Fruit fly (Drosophila melanogaster): Measurements from ENCODE around the gene CG12689.

CG12689 gene

dm6 chrX:7607991-7608605 is 22.2 kb upstream of the CG12689 start, which contains the start of gene ct (continued):
- no peak for TF ChIP-seq pho (GFP tag; optimal IDR thresholded peaks at IDR 0.05)
- no peak for TF ChIP-seq CG8765 (GFP tag; IDR thresholded peaks at IDR 0.05)
- TF ChIP-seq Kr (GFP tag; optimal IDR thresholded peaks at IDR 0.05): no peak
- TF ChIP-seq vvl (GFP tag; IDR thresholded peaks at IDR 0.05): peak; percentile 52; the same call in 1 of the 2 replicates
- no peak for TF ChIP-seq CG33557 (GFP tag; optimal IDR thresholded peaks at IDR 0.05)
- no peak for TF ChIP-seq CG18262 (tag; optimal IDR thresholded peaks at IDR 0.05)
- TF ChIP-seq CG17186 (GFP tag; optimal IDR thresholded peaks at IDR 0.05): no peak
- TF ChIP-seq Camta (GFP tag; optimal IDR thresholded peaks at IDR 0.05): no peak
- TF ChIP-seq Med (GFP tag): peak; percentile 72
- TF ChIP-seq ab (GFP tag; optimal IDR thresholded peaks at IDR 0.05): no peak
- no peak for TF ChIP-seq rib (GFP tag; IDR thresholded peaks at IDR 0.05)
- no peak for TF ChIP-seq B-H2 (GFP tag; optimal IDR thresholded peaks at IDR 0.05)
- no peak for TF ChIP-seq CG1792 (GFP tag; optimal IDR thresholded peaks at IDR 0.05)
- peak; percentile 17 for TF ChIP-seq CG8924 (tag; optimal IDR thresholded peaks at IDR 0.05)
- peak; percentile 81 for TF ChIP-seq sens (GFP tag)
- TF ChIP-seq ranshi (GFP tag; IDR thresholded peaks at IDR 0.05): no peak
- TF ChIP-seq PHDP (tag; optimal IDR thresholded peaks at IDR 0.05): no peak
- TF ChIP-seq CG12104 (GFP tag; optimal IDR thresholded peaks at IDR 0.05): no peak
- no peak for TF ChIP-seq Ravus (GFP tag; IDR thresholded peaks at IDR 0.05)
- TF ChIP-seq Rx (GFP tag; IDR thresholded peaks at IDR 0.05): no peak
- TF ChIP-seq Dip2 (GFP tag; IDR thresholded peaks at IDR 0.05): no peak
- TF ChIP-seq CG1024 (GFP tag; IDR thresholded peaks at IDR 0.05): no peak
- TF ChIP-seq CG17359 (tag; optimal IDR thresholded peaks at IDR 0.05): no peak
- no peak for TF ChIP-seq CG18619 (GFP tag; optimal IDR thresholded peaks at IDR 0.05)
- TF ChIP-seq CG6791 (GFP tag; IDR thresholded peaks at IDR 0.05; ENCODE audit: partially characterized antibody): peak; percentile 68; the same call in 2 of the 3 replicates
- TF ChIP-seq Nf-YB (GFP tag; optimal IDR thresholded peaks at IDR 0.05): peak; percentile 87
- TF ChIP-seq Mrtf (GFP tag; IDR thresholded peaks at IDR 0.05): no peak
- TF ChIP-seq yki (optimal IDR thresholded peaks at IDR 0.05): peak; percentile 18
- TF ChIP-seq gsb-n (tag; optimal IDR thresholded peaks at IDR 0.05): no peak
- no peak for TF ChIP-seq Fer3 (tag; optimal IDR thresholded peaks at IDR 0.05)
- TF ChIP-seq gcm (GFP tag; optimal IDR thresholded peaks at IDR 0.05): peak; percentile 16
- no peak for TF ChIP-seq gro (GFP tag; optimal IDR thresholded peaks at IDR 0.05)
- TF ChIP-seq CG31388 (GFP tag; optimal IDR thresholded peaks at IDR 0.05): no peak
- TF ChIP-seq CG13287 (GFP tag; IDR thresholded peaks at IDR 0.05; ENCODE audit: partially characterized antibody): peak; percentile 42; the same call in 1 of the 2 replicates
- TF ChIP-seq CG4617 (GFP tag; optimal IDR thresholded peaks at IDR 0.05; ENCODE audit: borderline replicate concordance): no peak
- TF ChIP-seq gem (tag; optimal IDR thresholded peaks at IDR 0.05): no peak
- peak; percentile 39; the same call in 1 of the 2 replicates for TF ChIP-seq ato (GFP tag; IDR thresholded peaks at IDR 0.05; ENCODE audit: partially characterized antibody)
- TF ChIP-seq pros (GFP tag; optimal IDR thresholded peaks at IDR 0.05): peak; percentile 24
- TF ChIP-seq CG10209 (GFP tag; optimal IDR thresholded peaks at IDR 0.05): no peak
- TF ChIP-seq mam (GFP tag; optimal IDR thresholded peaks at IDR 0.05): no peak
- TF ChIP-seq CG16813 (GFP tag; IDR thresholded peaks at IDR 0.05; ENCODE audit: partially characterized antibody): peak; percentile 25; the same call in 1 of the 3 replicates
- TF ChIP-seq trh (GFP tag; optimal IDR thresholded peaks at IDR 0.05): no peak
- no peak for TF ChIP-seq al (GFP tag; IDR thresholded peaks at IDR 0.05)
- TF ChIP-seq chn (GFP tag; optimal IDR thresholded peaks at IDR 0.05): no peak
- no peak for TF ChIP-seq CG3065 (GFP tag; optimal IDR thresholded peaks at IDR 0.05)
- peak; percentile 22 for TF ChIP-seq zf30C (GFP tag; optimal IDR thresholded peaks at IDR 0.05)
- TF ChIP-seq bcd (GFP tag; optimal IDR thresholded peaks at IDR 0.05): no peak
- no peak for TF ChIP-seq ERR (GFP tag; optimal IDR thresholded peaks at IDR 0.05)
- peak; percentile 26 for TF ChIP-seq Side (GFP tag; optimal IDR thresholded peaks at IDR 0.05)
- TF ChIP-seq CG5245 (GFP tag; optimal IDR thresholded peaks at IDR 0.05): no peak
- TF ChIP-seq abd-A (tag; optimal IDR thresholded peaks at IDR 0.05): peak; percentile 41
